Fruit fly (Drosophila melanogaster): ENCODE data around the gene Dhc62B.

DNA sequence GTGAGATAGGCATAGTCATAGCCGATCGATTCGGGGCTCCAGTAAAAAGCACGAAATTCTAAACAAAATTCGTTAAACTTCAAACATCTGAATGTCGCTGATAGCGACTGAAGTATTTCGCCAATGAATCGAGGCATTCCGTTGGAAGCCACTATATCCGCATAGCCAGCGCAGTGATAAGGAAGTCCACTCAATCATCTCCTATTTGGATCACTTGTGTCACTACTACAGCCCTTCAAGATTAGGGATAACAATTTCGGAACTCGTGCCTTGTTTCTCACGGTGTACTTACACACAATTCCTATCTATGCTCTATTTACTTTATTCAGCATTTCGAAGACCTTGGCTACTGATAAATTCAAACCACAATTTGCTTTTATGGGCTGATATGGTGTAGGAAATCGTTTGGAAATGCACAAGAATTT, 33.6 kb downstream of the Dhc62B start, which contains the start of gene PIG-Wb:
- TF ChIP-seq CG8478 (optimal IDR thresholded peaks at IDR 0.05): no peak
- no peak for TF ChIP-seq CTCF (optimal IDR thresholded peaks at IDR 0.05)
